Fruit fly (Drosophila melanogaster): ENCODE measurements around the gene eIF5B.

- TF ChIP-seq cyc (GFP tag; optimal IDR thresholded peaks at IDR 0.05): no peak
- TF ChIP-seq vri (GFP tag; optimal IDR thresholded peaks at IDR 0.05): no peak
- no peak for TF ChIP-seq Lpt (GFP tag; optimal IDR thresholded peaks at IDR 0.05)
- no peak for TF ChIP-seq CG6276 (GFP tag; optimal IDR thresholded peaks at IDR 0.05)
- TF ChIP-seq salr (GFP tag; optimal IDR thresholded peaks at IDR 0.05): no peak
- TF ChIP-seq CG15336 (GFP tag; IDR thresholded peaks at IDR 0.05): no peak
- TF ChIP-seq Sox102F (GFP tag; optimal IDR thresholded peaks at IDR 0.05): no peak
- TF ChIP-seq Smox (GFP tag; optimal IDR thresholded peaks at IDR 0.05): no peak
- no peak for TF ChIP-seq Met (GFP tag; optimal IDR thresholded peaks at IDR 0.05)
- no peak for TF ChIP-seq Sox15 (GFP tag; optimal IDR thresholded peaks at IDR 0.05)
- no peak for TF ChIP-seq Hr39 (GFP tag; optimal IDR thresholded peaks at IDR 0.05)
- no peak for TF ChIP-seq topi (GFP tag; optimal IDR thresholded peaks at IDR 0.05)
- no peak for TF ChIP-seq CG8119 (GFP tag; IDR thresholded peaks at IDR 0.05)
These were observed 35.9 kb downstream of the eIF5B start, which contains the start of gene sty for dm6 chr3L:3424846-3425245.
